Worm (Caenorhabditis elegans): ENCODE data around the gene snx-14.

DNA sequence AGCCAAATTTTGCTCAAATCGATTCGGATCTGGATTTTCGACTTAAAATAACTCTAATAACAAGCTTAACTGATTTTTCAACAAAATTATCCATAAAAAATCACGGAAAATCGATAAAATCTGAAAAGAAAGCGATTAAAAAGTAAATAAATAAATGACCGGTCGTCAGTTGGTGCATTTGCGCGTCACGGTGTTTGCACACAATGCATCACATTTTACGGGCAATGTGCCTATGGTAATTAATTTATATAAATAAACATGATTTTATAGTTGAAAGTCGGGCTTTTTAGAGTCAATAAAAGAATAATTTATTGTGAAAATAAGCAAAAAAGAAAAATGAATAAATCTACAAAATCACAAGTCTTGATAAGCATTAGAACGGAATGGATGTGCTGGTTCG lies 36.3 kb downstream of the snx-14 start:
- TF ChIP-seq ZK185.1 (tag; optimal IDR thresholded peaks at IDR 0.05; ENCODE audit: poor library complexity, severe bottlenecking) (no peak), madf-3 (GFP tag; IDR thresholded peaks at IDR 0.05) (no peak), F52B5.7 (tag; optimal IDR thresholded peaks at IDR 0.05) (no peak), lir-1 (GFP tag; conservative IDR thresholded peaks at IDR 0.05) (no peak), nfya-1 (tag; optimal IDR thresholded peaks at IDR 0.05; ENCODE audit: borderline replicate concordance, insufficient read depth) (no peak), unc-130 (GFP tag; optimal IDR thresholded peaks at IDR 0.05) (no peak), F22D6.2 (tag; optimal IDR thresholded peaks at IDR 0.05) (no peak), madf-10 (tag; optimal IDR thresholded peaks at IDR 0.05) (no peak), him-1 (tag; optimal IDR thresholded peaks at IDR 0.05) (no peak), nhr-120 (GFP tag; IDR thresholded peaks at IDR 0.05) (no peak), egl-18 (GFP tag; IDR thresholded peaks at IDR 0.05) (no peak)
